Worm (Caenorhabditis elegans) whole organism, late embryonic: ENCODE results near the gene ivph-3.

Experiments
- Y22D7AL.16 ChIP-seq: sonication (generic microtip); optimal IDR thresholded peaks from 2 replicates; lab custom pipeline; 2016; ENCODE audit warnings: missing genetic modification characterization, missing compliant biosample characterization
- ama-1 ChIP-seq: fragments of 150-350 bp; optimal IDR thresholded peaks from 2 replicates; lab custom pipeline; 2014
- ceh-2 ChIP-seq: sonication (generic microtip); optimal IDR thresholded peaks from 2 replicates; lab custom pipeline; 2016; ENCODE audit warnings: missing genotype, missing genetic modification characterization, missing compliant biosample characterization
- ceh-9 ChIP-seq: sonication (generic microtip); optimal IDR thresholded peaks from 2 replicates; lab custom pipeline; 2016; ENCODE audit warnings: mild to moderate bottlenecking, missing genetic modification characterization, inconsistent platforms, missing compliant biosample characterization
- fkh-10 ChIP-seq: fragments of 150-350 bp; optimal IDR thresholded peaks from 2 replicates; lab custom pipeline; 2014; ENCODE audit warnings: missing biosample characterization, missing genetic modification reagents, missing genetic modification characterization
- hlh-30 ChIP-seq: sonication (generic microtip); optimal IDR thresholded peaks from 2 replicates; lab custom pipeline; 2017; ENCODE audit warnings: antibody characterized with exemption, missing genetic modification characterization, missing compliant biosample characterization; ENCODE audit not compliant: insufficient read depth
- pat-9 ChIP-seq: fragments of 200-800 bp; sonication (Bioruptor generic); optimal IDR thresholded peaks from 2 replicates; lab custom pipeline; 2018; ENCODE audit warnings: mild to moderate bottlenecking, missing genetic modification characterization, moderate library complexity, missing compliant biosample characterization
- pha-2 ChIP-seq: sonication (generic microtip); optimal IDR thresholded peaks from 2 replicates; lab custom pipeline; 2017; ENCODE audit warnings: mild to moderate bottlenecking, missing genetic modification characterization, missing compliant biosample characterization
- pqm-1 ChIP-seq: sonication (generic microtip); optimal IDR thresholded peaks from 2 replicates; lab custom pipeline; 2016; ENCODE audit warnings: missing genetic modification characterization, missing compliant biosample characterization
- sdc-2 ChIP-seq: sonication (generic microtip); optimal IDR thresholded peaks from 2 replicates; lab custom pipeline; 2016; ENCODE audit warnings: missing genotype, missing genetic modification characterization, missing compliant biosample characterization
- ttx-3 ChIP-seq: sonication (generic microtip); optimal IDR thresholded peaks from 2 replicates; lab custom pipeline; 2016; ENCODE audit warnings: missing genetic modification reagents, missing genetic modification characterization, missing compliant biosample characterization

ce11 chrIV:3011647-3012046, 41.9 kb upstream of the ivph-3 start:
- TF ChIP-seq pqm-1 (tag; lab: Kevin White, UChicago), result no peak
- no peak for TF ChIP-seq pha-2 (tag; lab: Kevin White, UChicago)
- no peak for TF ChIP-seq Y22D7AL.16
- TF ChIP-seq hlh-30 (tag; lab: Kevin White, UChicago), result no peak
- TF ChIP-seq fkh-10 (GFP tag; lab: Kevin White, UChicago), result no peak
- no peak for TF ChIP-seq ama-1 (lab: Kevin White, UChicago)
- TF ChIP-seq sdc-2 (tag; lab: Kevin White, UChicago), result no peak
- TF ChIP-seq pat-9 (tag; lab: Kevin White, UChicago), result no peak
- no peak for TF ChIP-seq ceh-2 (tag; lab: Kevin White, UChicago)
- no peak for TF ChIP-seq ttx-3
- TF ChIP-seq ceh-9, result no peak
